Fruit fly (Drosophila melanogaster) whole organism, embryonic: Measurements from ENCODE around the gene CG9289.

Experiments used
- Asciz ChIP-seq: fragments of 200-800 bp; sonication (Bioruptor generic); optimal IDR thresholded peaks from 2 replicates; lab custom pipeline; 2017; ENCODE audit warnings: missing biosample characterization, mild to moderate bottlenecking, missing genetic modification characterization, missing genetic modification reagents
- Atf6 ChIP-seq: fragments of 200-800 bp; sonication (Bioruptor generic); IDR thresholded peaks from 2 replicates; pipeline ENCODE4 v1.3.6; 2022; ENCODE audit warnings: missing biosample characterization, missing genetic modification characterization
- B-H1 ChIP-seq: fragments of 200-800 bp; sonication (Bioruptor generic); IDR thresholded peaks from 3 replicates; pipeline ENCODE4 v1.3.6; 2022; ENCODE audit warnings: missing biosample characterization, missing genetic modification characterization
- B-H2 ChIP-seq: fragments of 200-800 bp; sonication (Bioruptor generic); optimal IDR thresholded peaks from 2 replicates; lab custom pipeline; 2018; ENCODE audit warnings: missing biosample characterization, mild to moderate bottlenecking, missing genetic modification characterization
- BEAF-32 ChIP-seq: fragments of 200-800 bp; sonication (Bioruptor generic); optimal IDR thresholded peaks from 3 replicates; lab custom pipeline; 2017; ENCODE audit warnings: missing biosample characterization, missing genetic modification characterization, mild to moderate bottlenecking, moderate library complexity, missing genetic modification reagents
- CG10543 ChIP-seq: fragments of 200-800 bp; sonication (Bioruptor generic); optimal IDR thresholded peaks from 3 replicates; lab custom pipeline; 2017; ENCODE audit warnings: missing biosample characterization, mild to moderate bottlenecking, missing genetic modification characterization, moderate library complexity
- CG11085 ChIP-seq: fragments of 200-800 bp; sonication (Bioruptor generic); IDR thresholded peaks from 2 replicates; pipeline ENCODE4 v1.3.6; 2022; ENCODE audit warnings: missing biosample characterization, missing genetic modification characterization
- CG11247 ChIP-seq: fragments of 200-800 bp; sonication (Bioruptor generic); IDR thresholded peaks from 2 replicates; pipeline ENCODE4 v1.3.6; 2022; ENCODE audit warnings: missing biosample characterization, missing genetic modification characterization
- CG1233 ChIP-seq: fragments of 200-800 bp; sonication (Bioruptor generic); optimal IDR thresholded peaks from 4 replicates; lab custom pipeline; 2018; ENCODE audit warnings: missing biosample characterization, mild to moderate bottlenecking, missing genetic modification characterization
- CG12769 ChIP-seq: fragments of 200-800 bp; sonication (Bioruptor generic); optimal IDR thresholded peaks from 2 replicates; lab custom pipeline; 2019; ENCODE audit warnings: missing biosample characterization, mild to moderate bottlenecking, missing genetic modification characterization, moderate library complexity
- CG13894 ChIP-seq: fragments of 200-800 bp; sonication (Bioruptor generic); optimal IDR thresholded peaks from 3 replicates; lab custom pipeline; 2018; ENCODE audit warnings: missing biosample characterization, mild to moderate bottlenecking, missing genetic modification characterization, moderate library complexity
- CG14965 ChIP-seq: fragments of 200-800 bp; sonication (Bioruptor generic); optimal IDR thresholded peaks from 2 replicates; lab custom pipeline; 2016; ENCODE audit warnings: missing biosample characterization, missing genetic modification characterization, borderline replicate concordance
- CG1647 ChIP-seq: fragments of 200-800 bp; sonication (Bioruptor generic); optimal IDR thresholded peaks from 3 replicates; lab custom pipeline; 2016; ENCODE audit warnings: missing biosample characterization, missing genetic modification characterization
- CG16815 ChIP-seq: fragments of 200-800 bp; sonication (Bioruptor generic); optimal IDR thresholded peaks from 3 replicates; lab custom pipeline; 2017; ENCODE audit warnings: missing biosample characterization, mild to moderate bottlenecking, missing genetic modification characterization
- CG17361 ChIP-seq: fragments of 200-800 bp; sonication (Bioruptor generic); IDR thresholded peaks from 3 replicates; pipeline ENCODE4 v1.3.6; 2022; ENCODE audit warnings: missing biosample characterization, missing genetic modification characterization
- CG32767 ChIP-seq: fragments of 200-800 bp; sonication (Bioruptor generic); IDR thresholded peaks from 2 replicates; pipeline ENCODE4 v1.3.6; 2022; ENCODE audit warnings: missing biosample characterization, missing genetic modification characterization
- CG3726 ChIP-seq: fragments of 200-800 bp; sonication (Bioruptor generic); IDR thresholded peaks from 3 replicates; pipeline ENCODE4, ENCODE4 v1.3.6; 2022; ENCODE audit warnings: missing biosample characterization, missing genetic modification characterization
- CG4360 ChIP-seq: fragments of 200-800 bp; sonication (Bioruptor generic); IDR thresholded peaks from 2 replicates; pipeline ENCODE4 v1.3.6; 2022; ENCODE audit warnings: missing biosample characterization, missing genetic modification characterization
- CG4707 ChIP-seq: fragments of 200-800 bp; sonication (Bioruptor generic); optimal IDR thresholded peaks from 2 replicates; lab custom pipeline; 2018; ENCODE audit warnings: missing biosample characterization, mild to moderate bottlenecking, missing genetic modification characterization, moderate library complexity
- CG5180 ChIP-seq: fragments of 200-800 bp; sonication (Bioruptor generic); optimal IDR thresholded peaks from 3 replicates; lab custom pipeline; 2017; ENCODE audit warnings: missing biosample characterization, missing genetic modification characterization, mild to moderate bottlenecking, moderate library complexity, missing genetic modification reagents
- CG6254 ChIP-seq: fragments of 200-800 bp; sonication (Bioruptor generic); optimal IDR thresholded peaks from 3 replicates; lab custom pipeline; 2017; ENCODE audit warnings: mild to moderate bottlenecking, missing biosample characterization, missing genetic modification reagents, missing genetic modification characterization
- CG8281 ChIP-seq: fragments of 200-800 bp; sonication (Bioruptor generic); optimal IDR thresholded peaks from 2 replicates; lab custom pipeline; 2018; ENCODE audit warnings: missing biosample characterization, mild to moderate bottlenecking, missing genetic modification characterization, moderate library complexity
- CG9437 ChIP-seq: fragments of 200-800 bp; sonication (Bioruptor generic); optimal IDR thresholded peaks from 2 replicates; lab custom pipeline; 2018; ENCODE audit warnings: missing biosample characterization, mild to moderate bottlenecking, missing genetic modification characterization
- CG9609 ChIP-seq: fragments of 200-800 bp; sonication (Bioruptor generic); optimal IDR thresholded peaks from 3 replicates; lab custom pipeline; 2016; ENCODE audit warnings: missing biosample characterization, missing genetic modification characterization
- CG9727 ChIP-seq: fragments of 200-800 bp; sonication (Bioruptor generic); optimal IDR thresholded peaks from 3 replicates; lab custom pipeline; 2017; ENCODE audit warnings: missing biosample characterization, mild to moderate bottlenecking, missing genetic modification characterization
- CG9932 ChIP-seq: fragments of 200-800 bp; sonication (Bioruptor generic); IDR thresholded peaks from 2 replicates; pipeline ENCODE4 v1.3.6; 2022; ENCODE audit warnings: missing biosample characterization, missing genetic modification characterization
- Dll ChIP-seq: fragments of 200-800 bp; sonication (Bioruptor generic); IDR thresholded peaks from 4 replicates; pipeline ENCODE4 v1.3.6; 2022; ENCODE audit warnings: missing biosample characterization, missing genetic modification characterization; ENCODE audit not compliant: partially characterized antibody
- Hr3 ChIP-seq: fragments of 200-800 bp; sonication (Bioruptor generic); optimal IDR thresholded peaks from 3 replicates; lab custom pipeline; 2016; ENCODE audit warnings: missing biosample characterization, missing genetic modification characterization
- Jarid2 ChIP-seq: fragments of 200-800 bp; sonication (Bioruptor generic); optimal IDR thresholded peaks from 3 replicates; lab custom pipeline; 2017; ENCODE audit warnings: mild to moderate bottlenecking, missing biosample characterization, missing genetic modification reagents, missing genetic modification characterization
- Pdp1 ChIP-seq, 2 experiments: fragments of 200-800 bp; sonication (Bioruptor generic); optimal IDR thresholded peaks; 3 replicates each; lab custom pipeline; 2016; ENCODE audit warnings: missing biosample characterization in 2 of 2, missing genetic modification characterization in 2 of 2, mild to moderate bottlenecking in 1 of 2, moderate library complexity in 1 of 2
- Taf1 ChIP-seq: fragments of 200-800 bp; sonication (Bioruptor generic); IDR thresholded peaks from 2 replicates; pipeline ENCODE4 v1.3.6; 2022; ENCODE audit warnings: missing biosample characterization, missing genetic modification characterization
- Trl ChIP-seq, 3 experiments: fragments of >200 bp in 2 of 3; fragments of 200-800 bp in 1 of 3; sonication (Bioruptor generic) in 1 of 3; optimal IDR thresholded peaks; 2 replicates in 1 of 3; 3 replicates in 2 of 3; lab custom pipeline; 2016 to 2017; ENCODE audit warnings: missing biosample characterization in 1 of 3, missing genetic modification characterization in 1 of 3
- chinmo ChIP-seq: fragments of 200-800 bp; sonication (Bioruptor generic); IDR thresholded peaks from 4 replicates; pipeline ENCODE4 v1.3.6; 2022; ENCODE audit warnings: missing biosample characterization, missing genetic modification characterization; ENCODE audit not compliant: partially characterized antibody
- chn ChIP-seq: fragments of 200-800 bp; sonication (Bioruptor generic); optimal IDR thresholded peaks from 2 replicates; lab custom pipeline; 2016; ENCODE audit warnings: missing biosample characterization, missing genetic modification characterization
- gfzf ChIP-seq: fragments of 200-800 bp; sonication (Bioruptor generic); optimal IDR thresholded peaks from 2 replicates; lab custom pipeline; 2016; ENCODE audit warnings: missing biosample characterization, mild to moderate bottlenecking, missing genetic modification characterization, moderate library complexity
- hkb ChIP-seq, 2 experiments: fragments of 200-800 bp in 1 of 2; fragments of >200 bp in 1 of 2; sonication (Bioruptor generic) in 1 of 2; IDR thresholded peaks in 1 of 2; optimal IDR thresholded peaks in 1 of 2; 2 replicates each; pipeline versions ENCODE4 v1.3.6 to Lab custom; 2017 to 2022; ENCODE audit warnings: missing biosample characterization in 1 of 2, missing genetic modification characterization in 1 of 2
- kah ChIP-seq: fragments of 200-800 bp; sonication (Bioruptor generic); optimal IDR thresholded peaks from 2 replicates; lab custom pipeline; 2018; ENCODE audit warnings: missing biosample characterization, mild to moderate bottlenecking, missing genetic modification characterization
- nom ChIP-seq: fragments of 200-800 bp; sonication (Bioruptor generic); optimal IDR thresholded peaks from 2 replicates; lab custom pipeline; 2017; ENCODE audit warnings: missing biosample characterization, missing genetic modification characterization, mild to moderate bottlenecking, moderate library complexity, missing genetic modification reagents
- salm ChIP-seq: fragments of 200-800 bp; sonication (Bioruptor generic); optimal IDR thresholded peaks from 2 replicates; lab custom pipeline; 2018; ENCODE audit warnings: missing biosample characterization, mild to moderate bottlenecking, missing genetic modification characterization
- sd ChIP-seq: fragments of 200-800 bp; sonication (Bioruptor generic); optimal IDR thresholded peaks from 3 replicates; lab custom pipeline; 2018; ENCODE audit warnings: missing biosample characterization, mild to moderate bottlenecking, missing genetic modification characterization, moderate library complexity
- sens ChIP-seq: fragments of 200-800 bp; sonication (Bioruptor generic); peaks from one replicate; lab custom pipeline; 2016; ENCODE audit warnings: missing biosample characterization, missing genetic modification characterization
- seq ChIP-seq: fragments of 200-800 bp; sonication (Bioruptor generic); IDR thresholded peaks from 2 replicates; pipeline ENCODE4 v1.3.6; 2022; ENCODE audit warnings: missing biosample characterization, missing genetic modification characterization
- so ChIP-seq: fragments of 200-800 bp; sonication (Bioruptor generic); IDR thresholded peaks from 3 replicates; pipeline ENCODE4 v1.3.6; 2022; ENCODE audit warnings: missing biosample characterization, missing genetic modification characterization
- sob ChIP-seq: fragments of 200-800 bp; sonication (Bioruptor generic); IDR thresholded peaks from 2 replicates; pipeline ENCODE4 v1.3.6; 2022; ENCODE audit warnings: missing biosample characterization, missing genetic modification characterization
- tna ChIP-seq: fragments of 200-800 bp; sonication (Bioruptor generic); IDR thresholded peaks from 2 replicates; pipeline ENCODE4 v1.3.6; 2022; ENCODE audit warnings: missing biosample characterization, missing genetic modification characterization; ENCODE audit not compliant: partially characterized antibody
- toy ChIP-seq: fragments of 200-800 bp; sonication (Bioruptor generic); IDR thresholded peaks from 2 replicates; pipeline ENCODE4 v1.3.6; 2022; ENCODE audit warnings: missing biosample characterization, missing genetic modification characterization
- z ChIP-seq: fragments of 200-800 bp; sonication (Bioruptor generic); IDR thresholded peaks from 3 replicates; pipeline ENCODE4 v1.3.6; 2022; ENCODE audit warnings: missing biosample characterization, missing genetic modification characterization

CG9289 gene

DNA sequence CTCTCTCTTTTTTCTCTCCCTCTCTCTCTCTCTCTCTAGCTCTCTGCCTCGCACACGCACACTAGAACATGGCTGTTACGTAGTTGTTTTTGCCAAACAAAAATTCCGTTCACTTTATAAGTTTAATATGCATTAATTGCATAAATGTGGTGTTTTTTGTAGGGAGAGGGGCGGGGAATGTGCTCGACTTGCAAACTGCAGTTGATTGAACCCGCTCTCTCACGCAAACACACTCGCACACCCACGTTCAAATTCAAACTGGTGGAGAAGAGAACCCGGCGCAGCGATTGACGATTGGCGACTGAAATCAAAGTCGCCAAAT, 24.9 kb upstream of the CG9289 start:
- TF ChIP-seq Hr3 (GFP tag; lab: Kevin White, UChicago) (no peak), Trl (optimal IDR thresholded peaks at IDR 0.05; lab: Kevin White, UChicago) (peak; percentile 77 to 94), Trl (GFP tag; optimal IDR thresholded peaks at IDR 0.05; lab: Kevin White, UChicago) (no peak), nom (GFP tag; lab: Kevin White, UChicago) (peak; percentile 38), chn (GFP tag; lab: Kevin White, UChicago) (no peak), CG9609 (no peak), z (peak; percentile 57; the same call in 1 of the 3 replicates), CG10543 (peak; percentile 38), Pdp1 (GFP tag; optimal IDR thresholded peaks at IDR 0.05; lab: Kevin White, UChicago) (peak in 1 of 2 experiments; percentile 87), sd (tag; lab: Kevin White, UChicago) (peak; percentile 32)

dm6 chr2L:8708399-8709077, 24.4 kb upstream of the CG9289 start:
- TF ChIP-seq CG6254 (GFP tag; lab: Kevin White, UChicago), result no peak
- TF ChIP-seq CG11247, result no peak
- TF ChIP-seq kah (GFP tag; lab: Kevin White, UChicago), result peak; percentile 21
- no peak for TF ChIP-seq BEAF-32 (GFP tag; lab: Kevin White, UChicago)
- no peak for TF ChIP-seq CG17361
- no peak for TF ChIP-seq Asciz (GFP tag; lab: Kevin White, UChicago)
- peak; percentile 64 for TF ChIP-seq sens (GFP tag; lab: Kevin White, UChicago)
- TF ChIP-seq CG32767 (GFP tag; lab: Robert Waterston, UW), result no peak
- TF ChIP-seq toy (GFP tag; lab: Robert Waterston, UW), result no peak
- peak; percentile 21 for TF ChIP-seq B-H2 (GFP tag; lab: Kevin White, UChicago)
- no peak for TF ChIP-seq salm
- peak; percentile 9 for TF ChIP-seq Jarid2 (GFP tag; lab: Kevin White, UChicago)
- TF ChIP-seq CG5180 (GFP tag; lab: Kevin White, UChicago), result no peak
- TF ChIP-seq chinmo (GFP tag; lab: Robert Waterston, UW), result peak; percentile 60; the same call in 1 of the 4 replicates
- TF ChIP-seq CG8281 (tag; lab: Kevin White, UChicago), result peak; percentile 84
- TF ChIP-seq Atf6 (GFP tag; lab: Robert Waterston, UW), result no peak
- TF ChIP-seq hkb (optimal IDR thresholded peaks at IDR 0.05; lab: Kevin White, UChicago), result no peak
- 0 out of 2 replicates have a peak, but pooled peaks have one; percentile 21 for TF ChIP-seq hkb (GFP tag; IDR thresholded peaks at IDR 0.05; lab: Robert Waterston, UW)
- TF ChIP-seq CG1647, result no peak
- TF ChIP-seq CG4360 (GFP tag; lab: Robert Waterston, UW), result 0 out of 2 replicates have a peak, but pooled peaks have one; percentile 23
- no peak for TF ChIP-seq CG11085 (GFP tag; lab: Robert Waterston, UW)
- TF ChIP-seq so (GFP tag; lab: Robert Waterston, UW), result no peak
- TF ChIP-seq CG12769 (tag; lab: Kevin White, UChicago), result no peak
- no peak for TF ChIP-seq B-H1
- no peak for TF ChIP-seq CG14965 (GFP tag; lab: Kevin White, UChicago)
- TF ChIP-seq sob (GFP tag; lab: Robert Waterston, UW), result no peak
- no peak for TF ChIP-seq CG16815 (GFP tag; lab: Kevin White, UChicago)
- no peak for TF ChIP-seq gfzf
- no peak for TF ChIP-seq Dll (GFP tag; lab: Robert Waterston, UW)
- TF ChIP-seq seq, result no peak
- no peak for TF ChIP-seq CG9437 (GFP tag; lab: Kevin White, UChicago)
- no peak for TF ChIP-seq Taf1 (GFP tag; lab: Robert Waterston, UW)
- TF ChIP-seq CG13894, result no peak
- TF ChIP-seq z, result peak; percentile 54; the same call in 2 of the 3 replicates
- no peak for TF ChIP-seq CG3726
- TF ChIP-seq tna (GFP tag; lab: Robert Waterston, UW), result 0 out of 2 replicates have a peak, but pooled peaks have one; percentile 22
- TF ChIP-seq CG1233 (GFP tag; lab: Kevin White, UChicago), result no peak
- TF ChIP-seq CG9932 (GFP tag; lab: Robert Waterston, UW), result no peak
- no peak for TF ChIP-seq CG4707 (GFP tag; lab: Kevin White, UChicago)
- TF ChIP-seq CG9727, result no peak
